Worm (Caenorhabditis elegans): Measurements from ENCODE around the gene F59E12.3.

- TF ChIP-seq tbx-2 (tag; optimal IDR thresholded peaks at IDR 0.05) (no peak), T23F11.4 (GFP tag; optimal IDR thresholded peaks at IDR 0.05) (no peak), ama-1 (optimal IDR thresholded peaks at IDR 0.05) (no peak), elt-2 (tag; optimal IDR thresholded peaks at IDR 0.05) (no peak), elt-4 (tag; optimal IDR thresholded peaks at IDR 0.05) (no peak), ceh-45 (GFP tag; IDR thresholded peaks at IDR 0.05) (no peak), pqm-1 (tag; optimal IDR thresholded peaks at IDR 0.05) (no peak), zip-5 (tag; optimal IDR thresholded peaks at IDR 0.05) (no peak)
Observed at ce11 chrII:5604441-5604840, 33.7 kb upstream of the F59E12.3 start.

Data from whole organism, late embryonic.